Worm (Caenorhabditis elegans) whole organism, mixed stage, embryonic: Measurements from ENCODE around the gene atg-16.1.
A peak's percentile ranks its signal among the peaks of the same experiment; 100 is the strongest.

ENCODE experiments used
- M03D4.4 ChIP-seq: sonication (generic microtip); optimal IDR thresholded peaks from 2 replicates; lab custom pipeline; 2017; ENCODE audit warnings: mild to moderate bottlenecking, missing genetic modification characterization, missing compliant biosample characterization
- bed-3 ChIP-seq: fragments of 200-800 bp; sonication (Bioruptor generic); optimal IDR thresholded peaks from 3 replicates; lab custom pipeline; 2018; ENCODE audit warnings: mild to moderate bottlenecking, missing genetic modification characterization, moderate library complexity, missing compliant biosample characterization
- blmp-1 ChIP-seq: fragments of 150-350 bp; optimal IDR thresholded peaks from 2 replicates; lab custom pipeline; 2014; ENCODE audit warnings: missing biosample characterization, missing genetic modification characterization
- ceh-43 ChIP-seq: fragments of 200-800 bp; sonication (Bioruptor generic); optimal IDR thresholded peaks from 2 replicates; lab custom pipeline; 2018; ENCODE audit warnings: mild to moderate bottlenecking, missing genetic modification characterization, moderate library complexity, missing compliant biosample characterization
- ceh-83 ChIP-seq: fragments of 200-800 bp; sonication (Bioruptor generic); optimal IDR thresholded peaks from 2 replicates; lab custom pipeline; 2018; ENCODE audit warnings: mild to moderate bottlenecking, missing genetic modification characterization, missing compliant biosample characterization
- ces-1 ChIP-seq: fragments of 150-350 bp; optimal IDR thresholded peaks from 2 replicates; lab custom pipeline; 2014; ENCODE audit warnings: missing biosample characterization, missing genetic modification reagents, missing genetic modification characterization
- cnd-1 ChIP-seq: fragments of 200-800 bp; sonication (Bioruptor generic); optimal IDR thresholded peaks from 2 replicates; lab custom pipeline; 2018; ENCODE audit warnings: mild to moderate bottlenecking, missing genetic modification characterization, missing compliant biosample characterization
- elt-1 ChIP-seq: sonication (generic microtip); optimal IDR thresholded peaks from 2 replicates; lab custom pipeline; 2017; ENCODE audit warnings: missing genetic modification characterization, mild to moderate bottlenecking, missing compliant biosample characterization, antibody characterized with exemption, moderate library complexity, borderline replicate concordance; ENCODE audit not compliant: insufficient read depth
- elt-3 ChIP-seq: fragments of 150-350 bp; optimal IDR thresholded peaks from 2 replicates; lab custom pipeline; 2014; ENCODE audit warnings: missing biosample characterization, missing genetic modification characterization
- flh-1 ChIP-seq: fragments of 200-800 bp; sonication (Bioruptor generic); optimal IDR thresholded peaks from 2 replicates; lab custom pipeline; 2018; ENCODE audit warnings: mild to moderate bottlenecking, missing genetic modification characterization, moderate library complexity, missing compliant biosample characterization
- ham-2 ChIP-seq: fragments of 200-800 bp; sonication (Bioruptor generic); optimal IDR thresholded peaks from 2 replicates; lab custom pipeline; 2018; ENCODE audit warnings: mild to moderate bottlenecking, missing genetic modification characterization, missing compliant biosample characterization
- hlh-1 ChIP-seq: fragments of 150-350 bp; optimal IDR thresholded peaks from 2 replicates; lab custom pipeline; 2014; ENCODE audit warnings: missing biosample characterization, missing genetic modification reagents, missing genetic modification characterization
- lin-32 ChIP-seq: fragments of 200-800 bp; sonication (Bioruptor generic); optimal IDR thresholded peaks from 2 replicates; lab custom pipeline; 2018; ENCODE audit warnings: mild to moderate bottlenecking, missing genetic modification characterization, missing compliant biosample characterization
- lsy-2 ChIP-seq: fragments of 150-350 bp; optimal IDR thresholded peaks from 2 replicates; lab custom pipeline; 2014; ENCODE audit warnings: missing biosample characterization, missing genetic modification characterization
- mep-1 ChIP-seq: fragments of 150-350 bp; optimal IDR thresholded peaks from 2 replicates; lab custom pipeline; 2017; ENCODE audit warnings: missing biosample characterization, missing genetic modification reagents, missing genetic modification characterization, inconsistent platforms
- mls-2 ChIP-seq: sonication (generic microtip); optimal IDR thresholded peaks from 2 replicates; lab custom pipeline; 2016; ENCODE audit warnings: mild to moderate bottlenecking, missing genetic modification characterization, moderate library complexity, missing compliant biosample characterization
- nhr-2 ChIP-seq: fragments of 150-350 bp; optimal IDR thresholded peaks from 2 replicates; lab custom pipeline; 2014; ENCODE audit warnings: missing biosample characterization, missing genetic modification characterization
- nhr-237 ChIP-seq: fragments of 150-350 bp; optimal IDR thresholded peaks from 2 replicates; lab custom pipeline; 2014; ENCODE audit warnings: missing biosample characterization, missing genetic modification characterization
- nhr-28 ChIP-seq: fragments of 150-350 bp; optimal IDR thresholded peaks from 2 replicates; lab custom pipeline; 2014; ENCODE audit warnings: missing biosample characterization, missing genetic modification characterization
- nhr-76 ChIP-seq: sonication (generic microtip); optimal IDR thresholded peaks from 2 replicates; lab custom pipeline; 2017; ENCODE audit warnings: missing biosample characterization, missing genetic modification characterization
- pha-4 ChIP-seq: fragments of 150-350 bp; optimal IDR thresholded peaks from 2 replicates; lab custom pipeline; 2018; ENCODE audit warnings: missing biosample characterization, missing genetic modification reagents, missing genetic modification characterization
- snpc-4 ChIP-seq: fragments of 150-350 bp; optimal IDR thresholded peaks from 2 replicates; lab custom pipeline; 2014; ENCODE audit warnings: missing biosample characterization, missing genetic modification characterization
- tbx-8 ChIP-seq: fragments of 200-800 bp; sonication (Bioruptor generic); optimal IDR thresholded peaks from 2 replicates; lab custom pipeline; 2018; ENCODE audit warnings: mild to moderate bottlenecking, missing genetic modification characterization, moderate library complexity, missing compliant biosample characterization
- unc-39 ChIP-seq: fragments of 150-350 bp; optimal IDR thresholded peaks from 2 replicates; lab custom pipeline; 2014; ENCODE audit warnings: missing biosample characterization, missing genetic modification characterization
- unc-62 ChIP-seq: fragments of 150-350 bp; optimal IDR thresholded peaks from 2 replicates; lab custom pipeline; 2014; ENCODE audit warnings: missing biosample characterization, missing genetic modification reagents, missing genetic modification characterization
- zip-8 ChIP-seq: fragments of 150-350 bp; optimal IDR thresholded peaks from 2 replicates; lab custom pipeline; 2014; ENCODE audit warnings: missing biosample characterization, missing genetic modification characterization

atg-16.1 gene

ce11 chrX:4502039-4502438, 39.8 kb upstream of the atg-16.1 start:
- no peak for TF ChIP-seq cnd-1
- TF ChIP-seq snpc-4 (tag; lab: Kevin White, UChicago) = no peak
- TF ChIP-seq bed-3 (GFP tag; lab: Kevin White, UChicago) = no peak
- no peak for TF ChIP-seq tbx-8
- TF ChIP-seq ceh-43 (GFP tag; lab: Kevin White, UChicago) = no peak
- TF ChIP-seq mep-1 (tag; lab: Kevin White, UChicago) = no peak
- no peak for TF ChIP-seq elt-1 (tag; lab: Kevin White, UChicago)
- no peak for TF ChIP-seq ceh-83
- TF ChIP-seq ham-2 (GFP tag; lab: Kevin White, UChicago) = no peak
- no peak for TF ChIP-seq M03D4.4 (tag; lab: Kevin White, UChicago)
- TF ChIP-seq flh-1 = no peak
- no peak for TF ChIP-seq pha-4 (tag; lab: Kevin White, UChicago)

- TF ChIP-seq lsy-2 (no peak), ham-2 (GFP tag; lab: Kevin White, UChicago) (no peak), lin-32 (GFP tag; lab: Kevin White, UChicago) (no peak)
- TF ChIP-seq, all 35 proteins: peak for 0
Measured at ce11 chrX:4500499-4500898, 38.2 kb upstream of the atg-16.1 start.

- TF ChIP-seq ham-2 (GFP tag; lab: Kevin White, UChicago) (no peak), cnd-1 (peak; percentile 15), zip-8 (tag; lab: Kevin White, UChicago) (peak; percentile 14)
Measured at ce11 chrX:4498478-4498877, 36.2 kb upstream of the atg-16.1 start.

- TF ChIP-seq ces-1 (GFP tag; lab: Kevin White, UChicago) (no peak), pha-4 (tag; lab: Kevin White, UChicago) (no peak), nhr-28 (tag; lab: Kevin White, UChicago) (no peak), M03D4.4 (tag; lab: Kevin White, UChicago) (no peak), zip-8 (tag; lab: Kevin White, UChicago) (no peak), hlh-1 (tag; lab: Kevin White, UChicago) (no peak), blmp-1 (no peak), unc-62 (GFP tag; lab: Kevin White, UChicago) (no peak), snpc-4 (tag; lab: Kevin White, UChicago) (no peak), ham-2 (GFP tag; lab: Kevin White, UChicago) (no peak), lsy-2 (no peak), unc-39 (tag; lab: Kevin White, UChicago) (no peak), nhr-237 (tag; lab: Kevin White, UChicago) (no peak), ceh-43 (GFP tag; lab: Kevin White, UChicago) (no peak)
Measured at ce11 chrX:4498078-4498477, 35.8 kb upstream of the atg-16.1 start.

- TF ChIP-seq mls-2 (no peak), nhr-76 (tag; lab: Kevin White, UChicago) (no peak)
Measured at ce11 chrX:4495814-4496567, 33.7 kb upstream of the atg-16.1 start.

ce11 chrX:4493439-4494006, 31.3 kb upstream of the atg-16.1 start:
- TF ChIP-seq nhr-2 (no peak), ces-1 (GFP tag; lab: Kevin White, UChicago) (peak; percentile 73)

ce11 chrX:4492199-4492598, 29.9 kb upstream of the atg-16.1 start, which contains the start of gene F46H6.5:
TSS of gene F46H6.5 (minus strand) at chrX:4492208.
- TF ChIP-seq nhr-237 (tag; lab: Kevin White, UChicago) (no peak), lin-32 (GFP tag; lab: Kevin White, UChicago) (no peak), elt-3 (tag; lab: Kevin White, UChicago) (no peak)
